Fruit fly (Drosophila melanogaster): ENCODE results near the gene CG2202.
A peak's percentile ranks its signal among the peaks of the same experiment; 100 is the strongest.

Gene CG2202

DNA sequence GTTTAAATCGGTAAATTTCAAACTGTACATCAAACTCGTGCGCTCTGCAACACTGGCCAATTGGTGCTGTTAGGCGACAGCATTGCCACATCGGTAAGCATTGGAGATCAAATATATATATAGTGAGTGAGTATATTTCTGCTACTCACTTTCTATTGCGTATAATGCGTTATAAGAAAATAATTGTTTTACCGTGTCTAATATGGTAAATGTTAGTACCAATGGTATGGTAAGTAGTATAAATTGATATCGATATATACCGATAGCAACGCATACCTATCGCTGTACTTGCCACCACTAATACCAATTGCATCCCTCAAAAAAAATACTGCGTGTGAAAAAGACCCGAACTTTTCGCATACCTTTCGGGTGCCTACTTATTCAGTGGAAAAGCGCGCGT, 8.8 kb downstream of the CG2202 start, which contains the start of the genes sofe and CG2186 (continued):
- TF ChIP-seq CG3163 (GFP tag; optimal IDR thresholded peaks at IDR 0.05) (no peak), YL-1 (GFP tag; optimal IDR thresholded peaks at IDR 0.05) (no peak), kni (GFP tag; optimal IDR thresholded peaks at IDR 0.05) (peak; percentile 2), CG16779 (GFP tag; IDR thresholded peaks at IDR 0.05) (no peak), Max (GFP tag; optimal IDR thresholded peaks at IDR 0.05) (peak; percentile 64), CG32532 (GFP tag; IDR thresholded peaks at IDR 0.05) (peak; percentile 56), lilli (GFP tag; optimal IDR thresholded peaks at IDR 0.05) (peak; percentile 81), CG9797 (GFP tag; optimal IDR thresholded peaks at IDR 0.05) (peak; percentile 55), CG12299 (tag; optimal IDR thresholded peaks at IDR 0.05) (peak; percentile 61), CG10366 (GFP tag; IDR thresholded peaks at IDR 0.05) (peak; percentile 44; the same call in 1 of the 2 replicates), CG3838 (GFP tag; optimal IDR thresholded peaks at IDR 0.05) (no peak), emc (GFP tag; optimal IDR thresholded peaks at IDR 0.05) (no peak), CG14860 (GFP tag; IDR thresholded peaks at IDR 0.05; ENCODE audit: partially characterized antibody) (peak; percentile 80), CG12236 (GFP tag; optimal IDR thresholded peaks at IDR 0.05) (no peak), Hr51 (GFP tag; optimal IDR thresholded peaks at IDR 0.05) (peak; percentile 30 to 55), ken (GFP tag; IDR thresholded peaks at IDR 0.05) (peak; percentile 48; the same call in 1 of the 3 replicates), Hmx (GFP tag; optimal IDR thresholded peaks at IDR 0.05) (no peak), crc (GFP tag; optimal IDR thresholded peaks at IDR 0.05) (peak; percentile 41), eyg (GFP tag; optimal IDR thresholded peaks at IDR 0.05) (no peak), Pdp1 (GFP tag; optimal IDR thresholded peaks at IDR 0.05) (peak; percentile 6 to 46), CG8359 (GFP tag; optimal IDR thresholded peaks at IDR 0.05; ENCODE audit: borderline replicate concordance) (no peak), CG7928 (GFP tag; optimal IDR thresholded peaks at IDR 0.05) (peak; percentile 73), CG31441 (GFP tag; IDR thresholded peaks at IDR 0.05) (no peak), bcd (GFP tag; optimal IDR thresholded peaks at IDR 0.05) (no peak), Spps (tag; optimal IDR thresholded peaks at IDR 0.05) (no peak), ara (GFP tag; IDR thresholded peaks at IDR 0.05) (no peak), Awh (GFP tag; IDR thresholded peaks at IDR 0.05) (no peak), pho (GFP tag; optimal IDR thresholded peaks at IDR 0.05) (peak; percentile 44), H2.0 (GFP tag; IDR thresholded peaks at IDR 0.05) (0 out of 2 replicates have a peak, but pooled peaks have one; percentile 45), cato (GFP tag; optimal IDR thresholded peaks at IDR 0.05; ENCODE audit: borderline replicate concordance) (peak; percentile 33), CG10321 (GFP tag; IDR thresholded peaks at IDR 0.05) (no peak), CG4360 (GFP tag; IDR thresholded peaks at IDR 0.05) (no peak), CG30403 (GFP tag; optimal IDR thresholded peaks at IDR 0.05) (peak; percentile 80), grau (tag; optimal IDR thresholded peaks at IDR 0.05) (peak; percentile 58), pnt (GFP tag; optimal IDR thresholded peaks at IDR 0.05) (peak; percentile 35), Antp (GFP tag; optimal IDR thresholded peaks at IDR 0.05) (peak; percentile 46), CG5245 (GFP tag; optimal IDR thresholded peaks at IDR 0.05) (no peak), zfh1 (GFP tag; IDR thresholded peaks at IDR 0.05) (peak; percentile 45; the same call in 1 of the 3 replicates), nau (GFP tag; optimal IDR thresholded peaks at IDR 0.05) (no peak), eve (GFP tag; optimal IDR thresholded peaks at IDR 0.05) (no peak), Hr39 (optimal IDR thresholded peaks at IDR 0.05) (no peak), Camta (GFP tag; optimal IDR thresholded peaks at IDR 0.05) (peak; percentile 43), CG1832 (GFP tag; optimal IDR thresholded peaks at IDR 0.05) (no peak), tx (GFP tag; optimal IDR thresholded peaks at IDR 0.05) (peak; percentile 14), CG2678 (tag; optimal IDR thresholded peaks at IDR 0.05) (no peak), Doc2 (GFP tag; IDR thresholded peaks at IDR 0.05) (no peak), Fer1 (GFP tag; optimal IDR thresholded peaks at IDR 0.05) (peak; percentile 10), CG2199 (GFP tag; IDR thresholded peaks at IDR 0.05) (no peak), ftz-f1 (GFP tag; optimal IDR thresholded peaks at IDR 0.05) (no peak), CG11504 (tag; optimal IDR thresholded peaks at IDR 0.05) (peak; percentile 86), dati (GFP tag; IDR thresholded peaks at IDR 0.05) (no peak), Gsc (GFP tag; IDR thresholded peaks at IDR 0.05) (no peak)
